Worm (Caenorhabditis elegans) whole organism, young adult: ENCODE results near the gene apn-1.

Experiments
- Y56A3A.18 ChIP-seq: fragments of 200-800 bp; sonication (Bioruptor generic); IDR thresholded peaks from 2 replicates; pipeline ENCODE4 v1.3.6; 2022; ENCODE audit warnings: missing genetic modification reagents, missing genetic modification characterization, missing compliant biosample characterization
- Y67H2A.10 ChIP-seq: fragments of 200-800 bp; sonication (Bioruptor generic); conservative IDR thresholded peaks from 2 replicates; pipeline ENCODE4 v1.3.6; 2022; ENCODE audit warnings: missing genetic modification reagents, missing genetic modification characterization, missing compliant biosample characterization
- akir-1 ChIP-seq: fragments of 200-800 bp; sonication (Bioruptor generic); optimal IDR thresholded peaks from 2 replicates; lab custom pipeline; 2018; ENCODE audit warnings: mild to moderate bottlenecking, missing genetic modification characterization, moderate library complexity, missing compliant biosample characterization
- hlh-12 ChIP-seq: sonication (generic microtip); optimal IDR thresholded peaks from 2 replicates; lab custom pipeline; 2016; ENCODE audit warnings: missing genetic modification characterization, missing compliant biosample characterization
- hsf-1 ChIP-seq: fragments of 200-800 bp; sonication (Bioruptor generic); IDR thresholded peaks from 2 replicates; pipeline ENCODE4 v1.3.6; 2022; ENCODE audit warnings: missing genetic modification reagents, missing genetic modification characterization, missing compliant biosample characterization
- let-607 ChIP-seq, 2 experiments: fragments of 200-800 bp in 1 of 2; sonication (Bioruptor generic) in 1 of 2; sonication (generic microtip) in 1 of 2; optimal IDR thresholded peaks; 2 replicates each; lab custom pipeline; 2016 to 2018; ENCODE audit warnings: mild to moderate bottlenecking in 2 of 2, missing compliant biosample characterization in 2 of 2, missing genetic modification characterization in 2 of 2, moderate library complexity in 2 of 2, missing genotype in 1 of 2
- nhr-90 ChIP-seq: sonication (generic microtip); optimal IDR thresholded peaks from 2 replicates; lab custom pipeline; 2016; ENCODE audit warnings: missing genotype, mild to moderate bottlenecking, missing genetic modification characterization, missing compliant biosample characterization
- pha-4 ChIP-seq: fragments of 150-350 bp; sonication (generic microtip); optimal IDR thresholded peaks from 2 replicates; lab custom pipeline; 2014; ENCODE audit warnings: missing biosample characterization, missing genetic modification reagents, missing genetic modification characterization
- rcor-1 ChIP-seq: fragments of 200-800 bp; sonication (Bioruptor generic); IDR thresholded peaks from 2 replicates; pipeline ENCODE4 v1.3.6; 2022; ENCODE audit warnings: missing genetic modification reagents, missing genetic modification characterization, missing compliant biosample characterization
- snpc-4 ChIP-seq, 5 experiments: fragments of 150-350 bp in 1 of 5; sonication (generic microtip) in 4 of 5; optimal IDR thresholded peaks; 2 replicates each; lab custom pipeline; 2014 to 2018; ENCODE audit warnings: missing genetic modification characterization in 5 of 5, missing biosample characterization in 3 of 5, antibody characterized with exemption in 2 of 5, mild to moderate bottlenecking in 2 of 5, missing compliant biosample characterization in 2 of 5, missing genotype in 2 of 5, moderate library complexity in 2 of 5, missing genetic modification reagents in 1 of 5
- tbx-9 ChIP-seq: sonication (generic microtip); optimal IDR thresholded peaks from 2 replicates; lab custom pipeline; 2016; ENCODE audit warnings: borderline replicate concordance, missing genetic modification characterization, inconsistent platforms, missing compliant biosample characterization
- unc-62 ChIP-seq: fragments of 150-350 bp; optimal IDR thresholded peaks from 2 replicates; lab custom pipeline; 2014; ENCODE audit warnings: missing biosample characterization, missing genetic modification reagents, missing genetic modification characterization

DNA sequence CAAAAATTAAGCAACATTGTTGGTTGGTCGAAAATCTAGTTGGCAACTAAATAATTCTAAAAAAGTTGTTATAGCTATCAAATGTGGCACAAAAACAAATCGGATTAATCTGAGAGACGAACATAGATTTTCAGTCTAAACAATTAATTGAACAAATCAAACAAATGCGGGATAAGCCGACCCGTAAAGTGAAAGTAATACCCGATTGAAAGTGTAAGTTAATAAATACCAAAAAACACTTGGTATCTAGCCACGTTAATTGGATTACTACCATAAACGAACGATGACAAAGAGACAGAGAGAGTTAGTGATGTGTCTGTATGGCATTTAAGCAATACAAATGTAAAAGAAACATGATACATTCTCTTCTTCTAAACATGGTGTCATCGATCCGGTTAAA, 46.5 kb downstream of the apn-1 start:
- TF ChIP-seq pha-4 (tag; lab: Kevin White, UChicago) (no peak), rcor-1 (GFP tag; lab: Robert Waterston, UW) (no peak), unc-62 (GFP tag; lab: Kevin White, UChicago) (no peak), let-607 (tag; optimal IDR thresholded peaks at IDR 0.05; lab: Kevin White, UChicago) (no peak), hlh-12 (tag; lab: Kevin White, UChicago) (no peak), tbx-9 (no peak), akir-1 (GFP tag; lab: Kevin White, UChicago) (no peak), Y56A3A.18 (GFP tag; lab: Robert Waterston, UW) (no peak), hsf-1 (GFP tag; lab: Robert Waterston, UW) (no peak), Y67H2A.10 (GFP tag; lab: Robert Waterston, UW) (no peak), snpc-4 (GFP tag; optimal IDR thresholded peaks at IDR 0.05; lab: Kevin White, UChicago) (no peak), snpc-4 (tag; optimal IDR thresholded peaks at IDR 0.05; lab: Kevin White, UChicago) (no peak), nhr-90 (tag; lab: Kevin White, UChicago) (no peak)
